Worm (Caenorhabditis elegans): ENCODE results near the gene nhr-8.
A peak's percentile ranks its signal among the peaks of the same experiment; 100 is the strongest.

The nhr-8 gene

ce11 chrIV:7734619-7735018 lies 23.8 kb downstream of the nhr-8 start, which contains the start of gene clx-1:
TSS of gene clx-1 (plus strand) at chrIV:7734648.
- peak; percentile 36; the same call in 1 of the 2 replicates for TF ChIP-seq egrh-3 (GFP tag; IDR thresholded peaks at IDR 0.05)
- no peak for TF ChIP-seq ceh-27 (GFP tag; optimal IDR thresholded peaks at IDR 0.05)
- TF ChIP-seq ztf-22 (GFP tag; optimal IDR thresholded peaks at IDR 0.05), result no peak

- no peak for TF ChIP-seq let-526 (GFP tag; IDR thresholded peaks at IDR 0.05)
- no peak for TF ChIP-seq let-607 (tag; optimal IDR thresholded peaks at IDR 0.05)
Observed at ce11 chrIV:7736616-7737015, 25.8 kb downstream of the nhr-8 start.

ce11 chrIV:7743539-7743938 lies 32.8 kb downstream of the nhr-8 start, which contains the start of gene npr-35:
TSS of gene npr-35 (plus strand) at chrIV:7743839.
- TF ChIP-seq lin-40 (tag; optimal IDR thresholded peaks at IDR 0.05), result no peak
- TF ChIP-seq T07F8.4 (tag; optimal IDR thresholded peaks at IDR 0.05), result no peak
- no peak for TF ChIP-seq snpc-4 (GFP tag; optimal IDR thresholded peaks at IDR 0.05)
- TF ChIP-seq snpc-4 (tag; optimal IDR thresholded peaks at IDR 0.05), result no peak
- no peak for TF ChIP-seq tbp1 (GFP tag; optimal IDR thresholded peaks at IDR 0.05)
- TF ChIP-seq rec-8 (tag; optimal IDR thresholded peaks at IDR 0.05), result no peak
- TF ChIP-seq sea-2 (GFP tag; IDR thresholded peaks at IDR 0.05), result no peak
- no peak for TF ChIP-seq ZK185.1 (tag; optimal IDR thresholded peaks at IDR 0.05; ENCODE audit: poor library complexity, severe bottlenecking)
- no peak for TF ChIP-seq repo-1 (tag; optimal IDR thresholded peaks at IDR 0.05)
- no peak for TF ChIP-seq nfyb-1 (GFP tag; IDR thresholded peaks at IDR 0.05)
- no peak for TF ChIP-seq tlf-1 (GFP tag; optimal IDR thresholded peaks at IDR 0.05)
- TF ChIP-seq F49E8.2 (tag; optimal IDR thresholded peaks at IDR 0.05; ENCODE audit: insufficient read depth), result no peak
- no peak for TF ChIP-seq mxl-1 (tag; optimal IDR thresholded peaks at IDR 0.05)
- TF ChIP-seq lin-26 (GFP tag; IDR thresholded peaks at IDR 0.05), result no peak
- no peak for TF ChIP-seq unc-62 (GFP tag; optimal IDR thresholded peaks at IDR 0.05)

- TF ChIP-seq lin-26 (GFP tag; IDR thresholded peaks at IDR 0.05) (no peak), attf-6 (GFP tag; IDR thresholded peaks at IDR 0.05) (no peak), nhr-80 (tag; optimal IDR thresholded peaks at IDR 0.05) (peak; percentile 77), ets-4 (GFP tag; optimal IDR thresholded peaks at IDR 0.05) (no peak), ceh-58 (GFP tag; IDR thresholded peaks at IDR 0.05) (no peak), ekl-4 (GFP tag; IDR thresholded peaks at IDR 0.05) (no peak), bed-2 (GFP tag; IDR thresholded peaks at IDR 0.05) (no peak), unc-130 (GFP tag; optimal IDR thresholded peaks at IDR 0.05) (no peak)
Observed at ce11 chrIV:7747838-7748237, 37.1 kb downstream of the nhr-8 start, which contains the start of gene klo-1. TSS of gene klo-1 (minus strand) at chrIV:7748225.

ce11 chrIV:7753108-7753507 lies 42.3 kb downstream of the nhr-8 start, which contains the start of gene col-14:
TSS of gene col-14 (plus strand) at chrIV:7753408.
- TF ChIP-seq pha-4 (tag; optimal IDR thresholded peaks at IDR 0.05), result no peak
- no peak for TF ChIP-seq F49E8.2 (tag; optimal IDR thresholded peaks at IDR 0.05; ENCODE audit: insufficient read depth)
- TF ChIP-seq efl-1 (GFP tag; optimal IDR thresholded peaks at IDR 0.05), result no peak
- TF ChIP-seq tlf-1 (GFP tag; optimal IDR thresholded peaks at IDR 0.05), result no peak
- TF ChIP-seq nhr-179 (tag; optimal IDR thresholded peaks at IDR 0.05), result no peak
- no peak for TF ChIP-seq mel-28 (tag; optimal IDR thresholded peaks at IDR 0.05; ENCODE audit: borderline replicate concordance)
- no peak for TF ChIP-seq ztf-26 (tag; optimal IDR thresholded peaks at IDR 0.05)
- TF ChIP-seq F37B4.10 (GFP tag; IDR thresholded peaks at IDR 0.05), result no peak
- TF ChIP-seq fkh-3 (tag; optimal IDR thresholded peaks at IDR 0.05), result no peak
- TF ChIP-seq snpc-3.4 (tag; optimal IDR thresholded peaks at IDR 0.05), result no peak
- TF ChIP-seq aptf-2 (GFP tag; conservative IDR thresholded peaks at IDR 0.05), result no peak
- no peak for TF ChIP-seq nfya-1 (tag; optimal IDR thresholded peaks at IDR 0.05; ENCODE audit: borderline replicate concordance, insufficient read depth)
- TF ChIP-seq ceh-79 (tag; optimal IDR thresholded peaks at IDR 0.05), result no peak
- no peak for TF ChIP-seq ZK185.1 (tag; optimal IDR thresholded peaks at IDR 0.05; ENCODE audit: poor library complexity, severe bottlenecking)
- TF ChIP-seq egl-18 (GFP tag; IDR thresholded peaks at IDR 0.05), result no peak
- no peak for TF ChIP-seq mcd-1 (GFP tag; IDR thresholded peaks at IDR 0.05)
- no peak for TF ChIP-seq lin-35 (GFP tag; optimal IDR thresholded peaks at IDR 0.05)
- TF ChIP-seq nhr-90 (tag; optimal IDR thresholded peaks at IDR 0.05), result no peak

Data from whole organism, young adult.